Fruit fly (Drosophila melanogaster) whole organism, embryonic: ENCODE results near the gene CG5516.

Experiments used
- Abd-B ChIP-seq: fragments of 200-800 bp; sonication (Bioruptor generic); optimal IDR thresholded peaks from 2 replicates; lab custom pipeline; 2018; ENCODE audit warnings: missing biosample characterization, mild to moderate bottlenecking, missing genetic modification characterization, moderate library complexity
- Atf6 ChIP-seq: fragments of 200-800 bp; sonication (Bioruptor generic); IDR thresholded peaks from 2 replicates; pipeline ENCODE4 v1.3.6; 2022; ENCODE audit warnings: missing biosample characterization, missing genetic modification characterization
- CG10147 ChIP-seq: fragments of 200-800 bp; sonication (Bioruptor generic); optimal IDR thresholded peaks from 2 replicates; lab custom pipeline; 2019; ENCODE audit warnings: missing biosample characterization, mild to moderate bottlenecking, missing genetic modification characterization, moderate library complexity
- CG11247 ChIP-seq: fragments of 200-800 bp; sonication (Bioruptor generic); IDR thresholded peaks from 2 replicates; pipeline ENCODE4 v1.3.6; 2022; ENCODE audit warnings: missing biosample characterization, missing genetic modification characterization
- CG11723 ChIP-seq: fragments of 200-800 bp; sonication (Bioruptor generic); optimal IDR thresholded peaks from 2 replicates; lab custom pipeline; 2017; ENCODE audit warnings: missing biosample characterization, mild to moderate bottlenecking, missing genetic modification characterization
- CG12299 ChIP-seq: fragments of 200-800 bp; sonication (Bioruptor generic); optimal IDR thresholded peaks from 2 replicates; lab custom pipeline; 2018; ENCODE audit warnings: missing biosample characterization, mild to moderate bottlenecking, missing genetic modification characterization
- CG12744 ChIP-seq: fragments of 200-800 bp; sonication (Bioruptor generic); optimal IDR thresholded peaks from 2 replicates; lab custom pipeline; 2016; ENCODE audit warnings: missing biosample characterization, missing genetic modification characterization
- CG14014 ChIP-seq: fragments of 200-800 bp; sonication (Bioruptor generic); IDR thresholded peaks from 2 replicates; pipeline ENCODE4 v1.3.6; 2022; ENCODE audit warnings: missing biosample characterization, missing genetic modification characterization
- CG16815 ChIP-seq: fragments of 200-800 bp; sonication (Bioruptor generic); optimal IDR thresholded peaks from 3 replicates; lab custom pipeline; 2017; ENCODE audit warnings: missing biosample characterization, mild to moderate bottlenecking, missing genetic modification characterization
- CG18599 ChIP-seq: fragments of 200-800 bp; sonication (Bioruptor generic); optimal IDR thresholded peaks from 3 replicates; lab custom pipeline; 2017; ENCODE audit warnings: missing biosample characterization, missing genetic modification characterization, mild to moderate bottlenecking, moderate library complexity, missing genetic modification reagents
- CG18619 ChIP-seq: fragments of 200-800 bp; sonication (Bioruptor generic); optimal IDR thresholded peaks from 3 replicates; lab custom pipeline; 2017; ENCODE audit warnings: missing biosample characterization, mild to moderate bottlenecking, missing genetic modification characterization
- CG3065 ChIP-seq: fragments of 200-800 bp; sonication (Bioruptor generic); optimal IDR thresholded peaks from 2 replicates; lab custom pipeline; 2016; ENCODE audit warnings: missing biosample characterization, missing genetic modification characterization
- CG31388 ChIP-seq: fragments of 200-800 bp; sonication (Bioruptor generic); optimal IDR thresholded peaks from 2 replicates; lab custom pipeline; 2016; ENCODE audit warnings: missing biosample characterization, missing genetic modification characterization
- CG42726 ChIP-seq: fragments of 200-800 bp; sonication (Bioruptor generic); IDR thresholded peaks from 2 replicates; pipeline ENCODE4 v1.3.6; 2022; ENCODE audit warnings: missing biosample characterization, missing genetic modification characterization; ENCODE audit not compliant: partially characterized antibody
- CG4424 ChIP-seq: fragments of 200-800 bp; sonication (Bioruptor generic); optimal IDR thresholded peaks from 3 replicates; lab custom pipeline; 2016; ENCODE audit warnings: missing biosample characterization, missing genetic modification characterization
- CG6272 ChIP-seq: fragments of 200-800 bp; sonication (Bioruptor generic); IDR thresholded peaks from 2 replicates; pipeline ENCODE4 v1.3.6; 2022; ENCODE audit warnings: missing biosample characterization, missing genetic modification characterization
- CG7745 ChIP-seq: fragments of 200-800 bp; sonication (Bioruptor generic); optimal IDR thresholded peaks from 2 replicates; lab custom pipeline; 2018; ENCODE audit warnings: missing biosample characterization, mild to moderate bottlenecking, missing genetic modification characterization, moderate library complexity
- CG7963 ChIP-seq: fragments of 200-800 bp; sonication (Bioruptor generic); IDR thresholded peaks from 3 replicates; pipeline ENCODE4 v1.3.6; 2022; ENCODE audit warnings: missing biosample characterization, missing genetic modification characterization; ENCODE audit not compliant: partially characterized antibody
- CG8281 ChIP-seq: fragments of 200-800 bp; sonication (Bioruptor generic); optimal IDR thresholded peaks from 2 replicates; lab custom pipeline; 2018; ENCODE audit warnings: missing biosample characterization, mild to moderate bottlenecking, missing genetic modification characterization, moderate library complexity
- CG9817 ChIP-seq: fragments of 200-800 bp; sonication (Bioruptor generic); optimal IDR thresholded peaks from 2 replicates; lab custom pipeline; 2018; ENCODE audit warnings: missing biosample characterization, mild to moderate bottlenecking, missing genetic modification characterization, moderate library complexity
- CrebB ChIP-seq: fragments of 200-800 bp; sonication (Bioruptor generic); optimal IDR thresholded peaks from 3 replicates; lab custom pipeline; 2018; ENCODE audit warnings: missing biosample characterization, mild to moderate bottlenecking, missing genetic modification characterization
- Dip2 ChIP-seq: fragments of 200-800 bp; sonication (Bioruptor generic); IDR thresholded peaks from 2 replicates; pipeline ENCODE4 v1.3.6; 2022; ENCODE audit warnings: missing biosample characterization, missing genetic modification characterization
- Dip3 ChIP-seq: fragments of 200-800 bp; sonication (Bioruptor generic); optimal IDR thresholded peaks from 3 replicates; lab custom pipeline; 2016; ENCODE audit warnings: missing biosample characterization, missing genetic modification characterization
- Drgx ChIP-seq: fragments of 200-800 bp; sonication (Bioruptor generic); IDR thresholded peaks from 2 replicates; pipeline ENCODE4 v1.3.6; 2022; ENCODE audit warnings: missing biosample characterization, missing genetic modification characterization
- Elba2 ChIP-seq: fragments of 200-800 bp; sonication (Bioruptor generic); optimal IDR thresholded peaks from 3 replicates; lab custom pipeline; 2016; ENCODE audit warnings: missing biosample characterization, missing genetic modification characterization
- Fer2 ChIP-seq: fragments of 200-800 bp; sonication (Bioruptor generic); optimal IDR thresholded peaks from 2 replicates; lab custom pipeline; 2018; ENCODE audit warnings: missing biosample characterization, mild to moderate bottlenecking, missing genetic modification characterization, moderate library complexity
- Hr3 ChIP-seq: fragments of 200-800 bp; sonication (Bioruptor generic); optimal IDR thresholded peaks from 3 replicates; lab custom pipeline; 2016; ENCODE audit warnings: missing biosample characterization, missing genetic modification characterization
- Mad ChIP-seq: fragments of 200-800 bp; sonication (Bioruptor generic); optimal IDR thresholded peaks from 2 replicates; lab custom pipeline; 2016; ENCODE audit warnings: missing biosample characterization, missing genetic modification characterization
- Neu2 ChIP-seq: fragments of 200-800 bp; sonication (Bioruptor generic); optimal IDR thresholded peaks from 3 replicates; lab custom pipeline; 2016; ENCODE audit warnings: missing biosample characterization, missing genetic modification characterization, borderline replicate concordance
- Nf-YB ChIP-seq: fragments of 200-800 bp; sonication (Bioruptor generic); optimal IDR thresholded peaks from 3 replicates; lab custom pipeline; 2019; ENCODE audit warnings: missing biosample characterization, mild to moderate bottlenecking, missing genetic modification characterization, moderate library complexity
- Ravus ChIP-seq: fragments of 200-800 bp; sonication (Bioruptor generic); IDR thresholded peaks from 2 replicates; pipeline ENCODE4 v1.3.6; 2022; ENCODE audit warnings: missing biosample characterization, missing genetic modification characterization
- Trl ChIP-seq, 3 experiments: fragments of >200 bp in 2 of 3; fragments of 200-800 bp in 1 of 3; sonication (Bioruptor generic) in 1 of 3; optimal IDR thresholded peaks; 2 replicates in 1 of 3; 3 replicates in 2 of 3; lab custom pipeline; 2016 to 2017; ENCODE audit warnings: missing biosample characterization in 1 of 3, missing genetic modification characterization in 1 of 3
- Xrp1 ChIP-seq: fragments of 200-800 bp; sonication (Bioruptor generic); IDR thresholded peaks from 2 replicates; pipeline ENCODE4 v1.3.6; 2022; ENCODE audit warnings: missing biosample characterization, missing genetic modification characterization
- aop ChIP-seq: fragments of 200-800 bp; sonication (Bioruptor generic); IDR thresholded peaks from 2 replicates; pipeline ENCODE4 v1.3.6; 2022; ENCODE audit warnings: missing biosample characterization, missing genetic modification characterization
- chif ChIP-seq, 2 experiments: fragments of 200-800 bp; sonication (Bioruptor generic); optimal IDR thresholded peaks; 3 replicates each; lab custom pipeline; 2016; ENCODE audit warnings: missing biosample characterization in 2 of 2, missing genetic modification characterization in 2 of 2
- dati ChIP-seq: fragments of 200-800 bp; sonication (Bioruptor generic); IDR thresholded peaks from 2 replicates; pipeline ENCODE4 v1.3.6; 2022; ENCODE audit warnings: missing biosample characterization, missing genetic modification characterization
- esg ChIP-seq: fragments of 200-800 bp; sonication (Bioruptor generic); conservative IDR thresholded peaks from 2 replicates; pipeline ENCODE4 v1.3.6; 2022; ENCODE audit warnings: missing biosample characterization, missing genetic modification characterization
- gcm ChIP-seq: fragments of 200-800 bp; sonication (Bioruptor generic); optimal IDR thresholded peaks from 2 replicates; lab custom pipeline; 2019; ENCODE audit warnings: missing biosample characterization, mild to moderate bottlenecking, missing genetic modification characterization, moderate library complexity
- hkb ChIP-seq, 2 experiments: fragments of 200-800 bp in 1 of 2; fragments of >200 bp in 1 of 2; sonication (Bioruptor generic) in 1 of 2; IDR thresholded peaks in 1 of 2; optimal IDR thresholded peaks in 1 of 2; 2 replicates each; pipeline versions ENCODE4 v1.3.6 to Lab custom; 2017 to 2022; ENCODE audit warnings: missing biosample characterization in 1 of 2, missing genetic modification characterization in 1 of 2
- lbe ChIP-seq: fragments of 200-800 bp; sonication (Bioruptor generic); optimal IDR thresholded peaks from 2 replicates; lab custom pipeline; 2016; ENCODE audit warnings: missing biosample characterization, mild to moderate bottlenecking, missing genetic modification characterization
- lilli ChIP-seq: fragments of 200-800 bp; sonication (Bioruptor generic); optimal IDR thresholded peaks from 3 replicates; lab custom pipeline; 2016; ENCODE audit warnings: missing biosample characterization, missing genetic modification characterization
- luna ChIP-seq: fragments of 200-800 bp; sonication (Bioruptor generic); optimal IDR thresholded peaks from 2 replicates; lab custom pipeline; 2016; ENCODE audit warnings: missing biosample characterization, missing genetic modification characterization
- p53 ChIP-seq: fragments of 200-800 bp; sonication (Bioruptor generic); optimal IDR thresholded peaks from 2 replicates; lab custom pipeline; 2016; ENCODE audit warnings: missing biosample characterization, missing genetic modification characterization
- pho ChIP-seq: fragments of 200-800 bp; sonication (Bioruptor generic); optimal IDR thresholded peaks from 2 replicates; lab custom pipeline; 2016; ENCODE audit warnings: missing biosample characterization, missing genetic modification characterization
- sc ChIP-seq, 3 experiments: fragments of >200 bp in 2 of 3; fragments of 200-800 bp in 1 of 3; sonication (Bioruptor generic) in 1 of 3; optimal IDR thresholded peaks; 2 replicates in 2 of 3; 3 replicates in 1 of 3; lab custom pipeline; 2017; ENCODE audit warnings: mild to moderate bottlenecking in 1 of 3, missing biosample characterization in 1 of 3, missing genetic modification characterization in 1 of 3, missing genetic modification reagents in 1 of 3
- schlank ChIP-seq: fragments of 200-800 bp; sonication (Bioruptor generic); optimal IDR thresholded peaks from 2 replicates; lab custom pipeline; 2018; ENCODE audit warnings: missing biosample characterization, mild to moderate bottlenecking, missing genetic modification characterization
- sug ChIP-seq: fragments of 200-800 bp; optimal IDR thresholded peaks from 2 replicates; lab custom pipeline; 2019; ENCODE audit warnings: missing biosample characterization, mild to moderate bottlenecking, missing genetic modification characterization, moderate library complexity
- toy ChIP-seq: fragments of 200-800 bp; sonication (Bioruptor generic); IDR thresholded peaks from 2 replicates; pipeline ENCODE4 v1.3.6; 2022; ENCODE audit warnings: missing biosample characterization, missing genetic modification characterization
- zf30C ChIP-seq: fragments of 200-800 bp; sonication (Bioruptor generic); optimal IDR thresholded peaks from 3 replicates; lab custom pipeline; 2018; ENCODE audit warnings: missing biosample characterization, mild to moderate bottlenecking, missing genetic modification characterization
- zfh1 ChIP-seq: fragments of 200-800 bp; sonication (Bioruptor generic); IDR thresholded peaks from 3 replicates; pipeline ENCODE4 v1.3.6; 2022; ENCODE audit warnings: missing biosample characterization, missing genetic modification characterization

Gene CG5516

dm6 chr3R:15934952-15935351 lies 28.7 kb upstream of the CG5516 start, which contains the start of gene Sap47 (continued):
- TF ChIP-seq sc (optimal IDR thresholded peaks at IDR 0.05; lab: Kevin White, UChicago) (no peak), sc (GFP tag; optimal IDR thresholded peaks at IDR 0.05; lab: Kevin White, UChicago) (no peak), toy (GFP tag; lab: Robert Waterston, UW) (no peak), CG9817 (tag; lab: Kevin White, UChicago) (no peak), zfh1 (GFP tag; lab: Robert Waterston, UW) (no peak), Trl (optimal IDR thresholded peaks at IDR 0.05; lab: Kevin White, UChicago) (peak in 1 of 2 experiments; percentile 19), Trl (GFP tag; optimal IDR thresholded peaks at IDR 0.05; lab: Kevin White, UChicago) (no peak), lilli (GFP tag; lab: Kevin White, UChicago) (no peak), Hr3 (GFP tag; lab: Kevin White, UChicago) (no peak), CrebB (tag; lab: Kevin White, UChicago) (peak; percentile 47), Atf6 (GFP tag; lab: Robert Waterston, UW) (0 out of 2 replicates have a peak, but pooled peaks have one; percentile 9), schlank (tag; lab: Kevin White, UChicago) (no peak), Ravus (GFP tag; lab: Robert Waterston, UW) (no peak), CG18599 (GFP tag; lab: Kevin White, UChicago) (peak; percentile 34), Drgx (GFP tag; lab: Robert Waterston, UW) (no peak), dati (GFP tag; lab: Robert Waterston, UW) (no peak), Neu2 (GFP tag; lab: Kevin White, UChicago) (no peak), Dip2 (GFP tag; lab: Robert Waterston, UW) (no peak), Nf-YB (no peak), CG12744 (no peak), Xrp1 (no peak; the same call in 1 of the 2 replicates), CG12299 (tag; lab: Kevin White, UChicago) (no peak), luna (GFP tag; lab: Kevin White, UChicago) (no peak), zf30C (GFP tag; lab: Kevin White, UChicago) (no peak), esg (no peak), CG16815 (no peak), sug (peak; percentile 31), p53 (GFP tag; lab: Kevin White, UChicago) (no peak), CG11723 (GFP tag; lab: Kevin White, UChicago) (no peak), CG31388 (GFP tag; lab: Kevin White, UChicago) (no peak), Mad (no peak), CG3065 (no peak), CG8281 (tag; lab: Kevin White, UChicago) (no peak), CG7745 (tag; lab: Kevin White, UChicago) (no peak), lbe (GFP tag; lab: Kevin White, UChicago) (no peak), CG7963 (peak; percentile 68; the same call in 2 of the 3 replicates), Fer2 (tag; lab: Kevin White, UChicago) (no peak), CG10147 (GFP tag; lab: Kevin White, UChicago) (peak; percentile 18), CG11247 (GFP tag; lab: Robert Waterston, UW) (no peak), chif (GFP tag; optimal IDR thresholded peaks at IDR 0.05; lab: Kevin White, UChicago) (no peak), CG14014 (peak; percentile 22; the same call in 1 of the 2 replicates), CG6272 (GFP tag; lab: Robert Waterston, UW) (no peak), CG4424 (GFP tag; lab: Kevin White, UChicago) (no peak), Elba2 (peak; percentile 67), Dip3 (GFP tag; lab: Kevin White, UChicago) (no peak), hkb (optimal IDR thresholded peaks at IDR 0.05; lab: Kevin White, UChicago) (no peak), hkb (GFP tag; IDR thresholded peaks at IDR 0.05; lab: Robert Waterston, UW) (no peak), gcm (GFP tag; lab: Kevin White, UChicago) (no peak), pho (GFP tag; lab: Kevin White, UChicago) (no peak), Abd-B (no peak), aop (GFP tag; lab: Robert Waterston, UW) (no peak), CG18619 (no peak), CG42726 (GFP tag; lab: Robert Waterston, UW) (peak; percentile 81)
